Worm (Caenorhabditis elegans) whole organism, young adult: ENCODE results near the gene T05C12.1.
A peak's percentile ranks its signal among the peaks of the same experiment; 100 is the strongest.

Experiments
- C06A6.2 ChIP-seq: fragments of 200-800 bp; sonication (Bioruptor generic); conservative IDR thresholded peaks from 2 replicates; pipeline ENCODE4 v1.3.6; 2022; ENCODE audit warnings: missing genetic modification characterization, missing compliant biosample characterization
- F22D6.2 ChIP-seq: sonication (generic microtip); optimal IDR thresholded peaks from 2 replicates; lab custom pipeline; 2016; ENCODE audit warnings: mild to moderate bottlenecking, missing genetic modification characterization, missing compliant biosample characterization
- F37B4.10 ChIP-seq: fragments of 200-800 bp; sonication (Bioruptor generic); IDR thresholded peaks from 2 replicates; pipeline ENCODE4 v1.3.6; 2022; ENCODE audit warnings: missing genetic modification characterization, missing compliant biosample characterization
- F49E8.2 ChIP-seq: sonication (generic microtip); optimal IDR thresholded peaks from 3 replicates; lab custom pipeline; 2017; ENCODE audit warnings: missing genetic modification characterization, mild to moderate bottlenecking, missing compliant biosample characterization, antibody characterized with exemption, moderate library complexity; ENCODE audit not compliant: insufficient read depth
- F52B5.7 ChIP-seq: sonication (generic microtip); optimal IDR thresholded peaks from 2 replicates; lab custom pipeline; 2016; ENCODE audit warnings: mild to moderate bottlenecking, missing genetic modification characterization, missing compliant biosample characterization
- F57A8.1 ChIP-seq: fragments of 200-800 bp; sonication (Bioruptor generic); optimal IDR thresholded peaks from 2 replicates; lab custom pipeline; 2018; ENCODE audit warnings: mild to moderate bottlenecking, missing genetic modification characterization, moderate library complexity, missing compliant biosample characterization
- ZK185.1 ChIP-seq: sonication (generic microtip); optimal IDR thresholded peaks from 2 replicates; lab custom pipeline; 2016; ENCODE audit warnings: mild to moderate bottlenecking, missing genetic modification characterization, missing compliant biosample characterization; ENCODE audit not compliant: poor library complexity, severe bottlenecking
- akir-1 ChIP-seq: fragments of 200-800 bp; sonication (Bioruptor generic); optimal IDR thresholded peaks from 2 replicates; lab custom pipeline; 2018; ENCODE audit warnings: mild to moderate bottlenecking, missing genetic modification characterization, moderate library complexity, missing compliant biosample characterization
- ama-1 ChIP-seq, 3 experiments: fragments of 150-350 bp in 1 of 3; sonication (generic microtip) in 2 of 3; optimal IDR thresholded peaks; 2 replicates each; lab custom pipeline; 2014 to 2018; ENCODE audit warnings: missing biosample characterization in 2 of 3, missing genetic modification characterization in 2 of 3, missing genetic modification reagents in 2 of 3
- athp-1 ChIP-seq: sonication (generic microtip); optimal IDR thresholded peaks from 2 replicates; lab custom pipeline; 2017; ENCODE audit warnings: mild to moderate bottlenecking, missing genetic modification characterization, missing compliant biosample characterization
- attf-5 ChIP-seq: fragments of 200-800 bp; sonication (Bioruptor generic); optimal IDR thresholded peaks from 2 replicates; lab custom pipeline; 2018; ENCODE audit warnings: mild to moderate bottlenecking, missing genetic modification characterization, missing compliant biosample characterization
- attf-6 ChIP-seq: fragments of 200-800 bp; sonication (Bioruptor generic); IDR thresholded peaks from 2 replicates; pipeline ENCODE4 v1.3.6; 2022; ENCODE audit warnings: missing genetic modification reagents, missing genetic modification characterization, missing compliant biosample characterization
- bed-1 ChIP-seq: fragments of 200-800 bp; sonication (Bioruptor generic); IDR thresholded peaks from 2 replicates; pipeline ENCODE4 v1.3.6; 2022; ENCODE audit warnings: missing genetic modification reagents, missing genetic modification characterization, missing compliant biosample characterization
- ccch-3 ChIP-seq: fragments of 200-800 bp; sonication (Bioruptor generic); optimal IDR thresholded peaks from 2 replicates; lab custom pipeline; 2018; ENCODE audit warnings: mild to moderate bottlenecking, missing genetic modification characterization, missing compliant biosample characterization
- cebp-1 ChIP-seq, 2 experiments: fragments of 200-800 bp in 1 of 2; sonication (Bioruptor generic) in 1 of 2; sonication (generic microtip) in 1 of 2; IDR thresholded peaks in 1 of 2; optimal IDR thresholded peaks in 1 of 2; 2 replicates each; pipeline versions ENCODE4 v1.3.6 to Lab custom; 2017 to 2022; ENCODE audit warnings: missing compliant biosample characterization in 2 of 2, missing genetic modification characterization in 2 of 2, mild to moderate bottlenecking in 1 of 2, missing genetic modification reagents in 1 of 2, moderate library complexity in 1 of 2
- cebp-2 ChIP-seq: fragments of 200-800 bp; sonication (Bioruptor generic); IDR thresholded peaks from 2 replicates; pipeline ENCODE4 v1.3.6; 2022; ENCODE audit warnings: missing genetic modification characterization, missing compliant biosample characterization
- ceh-40 ChIP-seq: fragments of 200-800 bp; sonication (Bioruptor generic); IDR thresholded peaks from 2 replicates; pipeline ENCODE4 v1.3.6; 2022; ENCODE audit warnings: missing genetic modification characterization, missing compliant biosample characterization
- egrh-3 ChIP-seq: fragments of 200-800 bp; sonication (Bioruptor generic); IDR thresholded peaks from 2 replicates; pipeline ENCODE4 v1.3.6; 2022; ENCODE audit warnings: missing genetic modification reagents, missing genetic modification characterization, missing compliant biosample characterization
- ekl-4 ChIP-seq: fragments of 200-800 bp; sonication (Bioruptor generic); IDR thresholded peaks from 2 replicates; pipeline ENCODE4 v1.3.6; 2022; ENCODE audit warnings: missing genetic modification reagents, missing genetic modification characterization, missing compliant biosample characterization
- gei-17 ChIP-seq: fragments of 200-800 bp; sonication (Bioruptor generic); optimal IDR thresholded peaks from 2 replicates; lab custom pipeline; 2018; ENCODE audit warnings: mild to moderate bottlenecking, missing genetic modification characterization, missing compliant biosample characterization
- him-1 ChIP-seq: sonication (generic microtip); optimal IDR thresholded peaks from 2 replicates; lab custom pipeline; 2016; ENCODE audit warnings: missing genotype, missing genetic modification reagents, missing genetic modification characterization, missing compliant biosample characterization
- hlh-26 ChIP-seq: fragments of 200-800 bp; sonication (Bioruptor generic); conservative IDR thresholded peaks from 2 replicates; pipeline ENCODE4 v1.3.6; 2022; ENCODE audit warnings: missing genetic modification reagents, missing genetic modification characterization, missing compliant biosample characterization
- hmg-1.2 ChIP-seq: fragments of 200-800 bp; sonication (Bioruptor generic); IDR thresholded peaks from 2 replicates; pipeline ENCODE4 v1.3.6; 2022; ENCODE audit warnings: missing genetic modification reagents, missing genetic modification characterization, missing compliant biosample characterization
- hmg-20 ChIP-seq: fragments of 200-800 bp; sonication (Bioruptor generic); IDR thresholded peaks from 2 replicates; pipeline ENCODE4 v1.3.6; 2022; ENCODE audit warnings: missing genetic modification reagents, missing genetic modification characterization, missing compliant biosample characterization
- hrde-1 ChIP-seq: sonication (generic microtip); optimal IDR thresholded peaks from 2 replicates; lab custom pipeline; 2016; ENCODE audit warnings: missing genetic modification characterization, mild to moderate bottlenecking, missing compliant biosample characterization, moderate library complexity, missing genotype, missing genetic modification reagents, borderline replicate concordance
- hsf-1 ChIP-seq: fragments of 200-800 bp; sonication (Bioruptor generic); IDR thresholded peaks from 2 replicates; pipeline ENCODE4 v1.3.6; 2022; ENCODE audit warnings: missing genetic modification reagents, missing genetic modification characterization, missing compliant biosample characterization
- lag-1 ChIP-seq: fragments of 200-800 bp; sonication (Bioruptor generic); IDR thresholded peaks from 2 replicates; pipeline ENCODE4 v1.3.6; 2022; ENCODE audit warnings: missing genetic modification reagents, missing genetic modification characterization, missing compliant biosample characterization
- let-526 ChIP-seq: fragments of 200-800 bp; sonication (Bioruptor generic); IDR thresholded peaks from 2 replicates; pipeline ENCODE4 v1.3.6; 2022; ENCODE audit warnings: missing genetic modification reagents, missing genetic modification characterization, missing compliant biosample characterization
- lin-26 ChIP-seq: fragments of 200-800 bp; sonication (Bioruptor generic); IDR thresholded peaks from 2 replicates; pipeline ENCODE4 v1.3.6; 2022; ENCODE audit warnings: missing genetic modification reagents, missing genetic modification characterization, missing compliant biosample characterization
- lin-40 ChIP-seq: sonication (generic microtip); optimal IDR thresholded peaks from 2 replicates; lab custom pipeline; 2016; ENCODE audit warnings: missing genetic modification characterization, mild to moderate bottlenecking, missing compliant biosample characterization, missing genotype, missing genetic modification reagents
- lir-1 ChIP-seq: fragments of 200-800 bp; sonication (Bioruptor generic); conservative IDR thresholded peaks from 2 replicates; pipeline ENCODE4 v1.3.6; 2022; ENCODE audit warnings: missing genetic modification reagents, missing genetic modification characterization, missing compliant biosample characterization
- lsl-1 ChIP-seq: fragments of 200-800 bp; sonication (Bioruptor generic); optimal IDR thresholded peaks from 2 replicates; lab custom pipeline; 2018; ENCODE audit warnings: mild to moderate bottlenecking, missing genetic modification characterization, moderate library complexity, missing compliant biosample characterization
- madf-10 ChIP-seq: sonication (generic microtip); optimal IDR thresholded peaks from 2 replicates; lab custom pipeline; 2016; ENCODE audit warnings: mild to moderate bottlenecking, missing genetic modification characterization, missing compliant biosample characterization
- mel-28 ChIP-seq: sonication (generic microtip); optimal IDR thresholded peaks from 2 replicates; lab custom pipeline; 2016; ENCODE audit warnings: borderline replicate concordance, mild to moderate bottlenecking, missing genetic modification characterization, missing compliant biosample characterization
- mes-4 ChIP-seq: sonication (generic microtip); optimal IDR thresholded peaks from 2 replicates; lab custom pipeline; 2016; ENCODE audit warnings: missing genotype, missing genetic modification characterization, missing compliant biosample characterization
- nfyb-1 ChIP-seq: fragments of 200-800 bp; sonication (Bioruptor generic); IDR thresholded peaks from 2 replicates; pipeline ENCODE4 v1.3.6; 2022; ENCODE audit warnings: missing genetic modification reagents, missing genetic modification characterization, missing compliant biosample characterization
- nhr-80 ChIP-seq: sonication (generic microtip); optimal IDR thresholded peaks from 2 replicates; lab custom pipeline; 2016; ENCODE audit warnings: missing genetic modification characterization, missing compliant biosample characterization
- rec-8 ChIP-seq, 2 experiments: sonication (generic microtip); optimal IDR thresholded peaks; 2 replicates each; lab custom pipeline; 2016; ENCODE audit warnings: mild to moderate bottlenecking in 2 of 2, missing genetic modification characterization in 2 of 2, missing genetic modification reagents in 2 of 2, missing genotype in 2 of 2, missing biosample characterization in 1 of 2, missing compliant biosample characterization in 1 of 2, moderate library complexity in 1 of 2
- repo-1 ChIP-seq: sonication (generic microtip); optimal IDR thresholded peaks from 2 replicates; lab custom pipeline; 2017; ENCODE audit warnings: mild to moderate bottlenecking, missing genetic modification characterization, missing compliant biosample characterization
- snpc-1.1 ChIP-seq: sonication (generic microtip); optimal IDR thresholded peaks from 2 replicates; lab custom pipeline; 2017; ENCODE audit warnings: missing genetic modification characterization, mild to moderate bottlenecking, missing compliant biosample characterization, antibody characterized with exemption, moderate library complexity, missing genotype, missing genetic modification reagents; ENCODE audit not compliant: insufficient read depth
- somi-1 ChIP-seq: fragments of 200-800 bp; sonication (Bioruptor generic); optimal IDR thresholded peaks from 2 replicates; lab custom pipeline; 2018; ENCODE audit warnings: mild to moderate bottlenecking, missing genetic modification characterization, missing compliant biosample characterization
- tlf-1 ChIP-seq: fragments of 200-800 bp; sonication (Bioruptor generic); optimal IDR thresholded peaks from 2 replicates; lab custom pipeline; 2018; ENCODE audit warnings: mild to moderate bottlenecking, missing genetic modification characterization, missing compliant biosample characterization
- ztf-18 ChIP-seq: sonication (generic microtip); optimal IDR thresholded peaks from 2 replicates; lab custom pipeline; 2016; ENCODE audit warnings: missing genotype, mild to moderate bottlenecking, missing genetic modification characterization, missing compliant biosample characterization
- ztf-26 ChIP-seq: sonication (generic microtip); optimal IDR thresholded peaks from 2 replicates; lab custom pipeline; 2017; ENCODE audit warnings: missing genetic modification characterization, missing compliant biosample characterization
- ztf-3 ChIP-seq: fragments of 200-800 bp; sonication (Bioruptor generic); optimal IDR thresholded peaks from 2 replicates; lab custom pipeline; 2018; ENCODE audit warnings: mild to moderate bottlenecking, missing genetic modification characterization, missing compliant biosample characterization

Gene T05C12.1

DNA sequence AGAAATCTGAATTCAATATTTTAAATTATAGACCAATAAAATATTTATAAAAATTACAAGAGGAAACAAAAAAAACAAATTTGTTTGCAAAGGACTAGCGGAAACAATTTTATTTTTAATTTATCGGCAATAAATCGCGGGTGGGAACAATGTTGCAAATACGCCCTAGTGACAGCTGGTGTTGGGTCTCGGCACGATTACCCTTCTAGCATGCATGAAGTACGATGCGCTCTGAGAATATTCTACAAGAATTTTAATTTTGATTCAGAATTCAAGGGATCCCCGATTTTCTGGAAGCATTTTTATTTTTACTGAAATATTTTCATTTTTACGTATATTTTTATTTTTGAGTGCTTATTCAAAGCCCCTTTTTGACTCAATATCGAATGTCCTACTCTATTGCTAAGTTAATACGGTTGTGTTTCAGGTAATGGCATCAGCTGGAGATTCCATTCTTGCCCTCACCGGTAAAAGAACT, 11.6 kb downstream of the T05C12.1 start, which contains the start of the genes mig-5 and cct-1 (continued):
- TF ChIP-seq rec-8 (tag; optimal IDR thresholded peaks at IDR 0.05; lab: Kevin White, UChicago) (no peak), F22D6.2 (tag; lab: Kevin White, UChicago) (peak; percentile 60)
- TF ChIP-seq, all 124 proteins: peak for 71

- no peak for TF ChIP-seq lin-40
- TF ChIP-seq tlf-1 = peak; percentile 50
- TF ChIP-seq akir-1 (GFP tag; lab: Kevin White, UChicago) = no peak
- TF ChIP-seq somi-1 (GFP tag; lab: Kevin White, UChicago) = no peak
- TF ChIP-seq mel-28 = no peak
- no peak for TF ChIP-seq ztf-3 (GFP tag; lab: Kevin White, UChicago)
- TF ChIP-seq F37B4.10 (GFP tag; lab: Robert Waterston, UW) = no peak
- no peak for TF ChIP-seq ztf-18 (tag; lab: Kevin White, UChicago)
- TF ChIP-seq nhr-80 (tag; lab: Kevin White, UChicago) = no peak
- TF ChIP-seq egrh-3 (GFP tag; lab: Robert Waterston, UW) = no peak
- no peak for TF ChIP-seq bed-1 (GFP tag; lab: Robert Waterston, UW)
- no peak for TF ChIP-seq cebp-1 (GFP tag; IDR thresholded peaks at IDR 0.05; lab: Robert Waterston, UW)
- TF ChIP-seq cebp-1 (tag; optimal IDR thresholded peaks at IDR 0.05; lab: Kevin White, UChicago) = no peak
- TF ChIP-seq ZK185.1 (tag; lab: Kevin White, UChicago) = peak; percentile 9
- TF ChIP-seq lsl-1 (GFP tag; lab: Kevin White, UChicago) = no peak
- TF ChIP-seq ceh-40 (GFP tag; lab: Robert Waterston, UW) = no peak
- no peak for TF ChIP-seq hsf-1 (GFP tag; lab: Robert Waterston, UW)
- TF ChIP-seq ama-1 (optimal IDR thresholded peaks at IDR 0.05; lab: Kevin White, UChicago) = no peak
- peak in 1 of 2 experiments; percentile 33 for TF ChIP-seq ama-1 (GFP tag; optimal IDR thresholded peaks at IDR 0.05; lab: Kevin White, UChicago)
- no peak for TF ChIP-seq hrde-1 (tag; lab: Kevin White, UChicago)
- peak; percentile 21 for TF ChIP-seq F49E8.2 (tag; lab: Kevin White, UChicago)
- no peak for TF ChIP-seq snpc-1.1 (tag; lab: Kevin White, UChicago)
- TF ChIP-seq nfyb-1 (GFP tag; lab: Robert Waterston, UW) = no peak
- no peak for TF ChIP-seq let-526
- TF ChIP-seq hmg-1.2 = no peak; the same call in 1 of the 2 replicates
- TF ChIP-seq ccch-3 (GFP tag; lab: Kevin White, UChicago) = no peak
- no peak for TF ChIP-seq F22D6.2 (tag; lab: Kevin White, UChicago)
- TF ChIP-seq hmg-20 (GFP tag; lab: Robert Waterston, UW) = no peak
- no peak for TF ChIP-seq C06A6.2 (GFP tag; lab: Robert Waterston, UW)
- TF ChIP-seq him-1 (tag; lab: Kevin White, UChicago) = no peak
- peak; percentile 21 for TF ChIP-seq mes-4 (tag; lab: Kevin White, UChicago)
- TF ChIP-seq athp-1 = peak; percentile 74
- no peak for TF ChIP-seq repo-1
- no peak for TF ChIP-seq lag-1
- no peak for TF ChIP-seq cebp-2 (GFP tag; lab: Robert Waterston, UW)
- no peak for TF ChIP-seq attf-5 (GFP tag; lab: Kevin White, UChicago)
- no peak for TF ChIP-seq hlh-26
- no peak for TF ChIP-seq lir-1 (GFP tag; lab: Robert Waterston, UW)
- TF ChIP-seq ztf-26 (tag; lab: Kevin White, UChicago) = no peak
- 0 out of 2 replicates have a peak, but pooled peaks have one; percentile 29 for TF ChIP-seq lin-26
- no peak for TF ChIP-seq gei-17 (GFP tag; lab: Kevin White, UChicago)
- 0 out of 2 replicates have a peak, but pooled peaks have one; percentile 15 for TF ChIP-seq ekl-4 (GFP tag; lab: Robert Waterston, UW)
- TF ChIP-seq rec-8 (tag; optimal IDR thresholded peaks at IDR 0.05; lab: Kevin White, UChicago) = no peak
- 0 out of 2 replicates have a peak, but pooled peaks have one; percentile 10 for TF ChIP-seq attf-6
- TF ChIP-seq madf-10 (tag; lab: Kevin White, UChicago) = no peak
- TF ChIP-seq F57A8.1 (GFP tag; lab: Kevin White, UChicago) = no peak
- no peak for TF ChIP-seq F52B5.7 (tag; lab: Kevin White, UChicago)
Observed at ce11 chrII:8187516-8187915, 14.0 kb downstream of the T05C12.1 start.
